Worm (Caenorhabditis elegans) whole organism, late embryonic: ENCODE results near the gene T24E12.6.

Experiments
- C08G9.2 ChIP-seq: sonication (generic microtip); optimal IDR thresholded peaks from 2 replicates; lab custom pipeline; 2016; ENCODE audit warnings: mild to moderate bottlenecking, missing genetic modification characterization, moderate library complexity, missing compliant biosample characterization
- C38D4.7 ChIP-seq: fragments of 200-800 bp; sonication (Bioruptor generic); optimal IDR thresholded peaks from 2 replicates; lab custom pipeline; 2018; ENCODE audit warnings: mild to moderate bottlenecking, missing genetic modification characterization, moderate library complexity, missing compliant biosample characterization
- F13H6.1 ChIP-seq: sonication (generic microtip); optimal IDR thresholded peaks from 2 replicates; lab custom pipeline; 2016; ENCODE audit warnings: missing genetic modification characterization, missing compliant biosample characterization
- K09A11.1 ChIP-seq: sonication (generic microtip); optimal IDR thresholded peaks from 2 replicates; lab custom pipeline; 2017; ENCODE audit warnings: antibody characterized with exemption, mild to moderate bottlenecking, missing genetic modification characterization, missing compliant biosample characterization; ENCODE audit not compliant: insufficient read depth
- Y22D7AL.16 ChIP-seq: sonication (generic microtip); optimal IDR thresholded peaks from 2 replicates; lab custom pipeline; 2016; ENCODE audit warnings: missing genetic modification characterization, missing compliant biosample characterization
- ceh-14 ChIP-seq: sonication (generic microtip); optimal IDR thresholded peaks from 2 replicates; lab custom pipeline; 2016; ENCODE audit warnings: missing genotype, missing genetic modification characterization, missing compliant biosample characterization
- ceh-18 ChIP-seq: sonication (generic microtip); optimal IDR thresholded peaks from 2 replicates; lab custom pipeline; 2016; ENCODE audit warnings: missing genetic modification characterization, missing compliant biosample characterization
- ceh-2 ChIP-seq: sonication (generic microtip); optimal IDR thresholded peaks from 2 replicates; lab custom pipeline; 2016; ENCODE audit warnings: missing genotype, missing genetic modification characterization, missing compliant biosample characterization
- ceh-22 ChIP-seq: sonication (generic microtip); optimal IDR thresholded peaks from 2 replicates; lab custom pipeline; 2017; ENCODE audit warnings: missing biosample characterization, missing genetic modification characterization
- ceh-30 ChIP-seq: fragments of 150-350 bp; optimal IDR thresholded peaks from 2 replicates; lab custom pipeline; 2014; ENCODE audit warnings: missing biosample characterization, missing genetic modification characterization
- ceh-31 ChIP-seq: sonication (generic microtip); optimal IDR thresholded peaks from 2 replicates; lab custom pipeline; 2016; ENCODE audit warnings: missing genetic modification characterization, missing compliant biosample characterization
- ceh-34 ChIP-seq: sonication (generic microtip); optimal IDR thresholded peaks from 2 replicates; lab custom pipeline; 2016; ENCODE audit warnings: mild to moderate bottlenecking, missing genetic modification characterization, missing compliant biosample characterization
- ceh-45 ChIP-seq: fragments of 200-800 bp; sonication (Bioruptor generic); IDR thresholded peaks from 2 replicates; pipeline ENCODE4 v1.3.6; 2022; ENCODE audit warnings: missing genetic modification reagents, missing genetic modification characterization, missing compliant biosample characterization
- ceh-6 ChIP-seq: fragments of 200-800 bp; sonication (Bioruptor generic); optimal IDR thresholded peaks from 2 replicates; lab custom pipeline; 2018; ENCODE audit warnings: mild to moderate bottlenecking, missing genetic modification characterization, missing compliant biosample characterization
- ceh-9 ChIP-seq: sonication (generic microtip); optimal IDR thresholded peaks from 2 replicates; lab custom pipeline; 2016; ENCODE audit warnings: mild to moderate bottlenecking, missing genetic modification characterization, inconsistent platforms, missing compliant biosample characterization
- ets-4 ChIP-seq: sonication (generic microtip); optimal IDR thresholded peaks from 2 replicates; lab custom pipeline; 2016; ENCODE audit warnings: missing genetic modification characterization, missing compliant biosample characterization
- eyg-1 ChIP-seq: sonication (generic microtip); optimal IDR thresholded peaks from 2 replicates; lab custom pipeline; 2016; ENCODE audit warnings: missing genotype, missing genetic modification characterization, missing compliant biosample characterization
- fkh-6 ChIP-seq: sonication (generic microtip); optimal IDR thresholded peaks from 2 replicates; lab custom pipeline; 2016; ENCODE audit warnings: missing genetic modification characterization, missing compliant biosample characterization
- hlh-13 ChIP-seq: fragments of 200-800 bp; sonication (Bioruptor generic); optimal IDR thresholded peaks from 2 replicates; lab custom pipeline; 2018; ENCODE audit warnings: mild to moderate bottlenecking, missing genetic modification characterization, missing compliant biosample characterization
- hlh-15 ChIP-seq: sonication (generic microtip); optimal IDR thresholded peaks from 2 replicates; lab custom pipeline; 2016; ENCODE audit warnings: missing genetic modification characterization, missing compliant biosample characterization
- hlh-6 ChIP-seq: sonication (generic microtip); optimal IDR thresholded peaks from 2 replicates; lab custom pipeline; 2016; ENCODE audit warnings: missing genotype, missing genetic modification characterization, missing compliant biosample characterization
- lin-11 ChIP-seq: fragments of 200-800 bp; sonication (Bioruptor generic); optimal IDR thresholded peaks from 2 replicates; lab custom pipeline; 2018; ENCODE audit warnings: mild to moderate bottlenecking, missing genetic modification characterization, missing compliant biosample characterization
- mec-3 ChIP-seq: sonication (generic microtip); optimal IDR thresholded peaks from 2 replicates; lab custom pipeline; 2016; ENCODE audit warnings: borderline replicate concordance, missing genetic modification characterization, missing compliant biosample characterization
- nhr-11 ChIP-seq: fragments of 150-350 bp; optimal IDR thresholded peaks from 2 replicates; lab custom pipeline; 2014; ENCODE audit warnings: missing biosample characterization, missing genetic modification characterization
- nhr-232 ChIP-seq: sonication (generic microtip); optimal IDR thresholded peaks from 2 replicates; lab custom pipeline; 2016; ENCODE audit warnings: missing genetic modification characterization, missing compliant biosample characterization
- npax-4 ChIP-seq: sonication (generic microtip); optimal IDR thresholded peaks from 2 replicates; lab custom pipeline; 2016; ENCODE audit warnings: missing genetic modification characterization, missing compliant biosample characterization
- pag-3 ChIP-seq: sonication (generic microtip); optimal IDR thresholded peaks from 2 replicates; lab custom pipeline; 2016; ENCODE audit warnings: missing compliant biosample characterization, missing genetic modification characterization, borderline replicate concordance
- pat-9 ChIP-seq: fragments of 200-800 bp; sonication (Bioruptor generic); optimal IDR thresholded peaks from 2 replicates; lab custom pipeline; 2018; ENCODE audit warnings: mild to moderate bottlenecking, missing genetic modification characterization, moderate library complexity, missing compliant biosample characterization
- pax-1 ChIP-seq: fragments of 150-350 bp; optimal IDR thresholded peaks from 2 replicates; lab custom pipeline; 2014; ENCODE audit warnings: missing biosample characterization, missing genetic modification characterization
- pha-4 ChIP-seq: fragments of 150-350 bp; optimal IDR thresholded peaks from 2 replicates; lab custom pipeline; 2018; ENCODE audit warnings: missing biosample characterization, missing genetic modification reagents, missing genetic modification characterization
- sdc-2 ChIP-seq: sonication (generic microtip); optimal IDR thresholded peaks from 2 replicates; lab custom pipeline; 2016; ENCODE audit warnings: missing genotype, missing genetic modification characterization, missing compliant biosample characterization
- sox-2 ChIP-seq: fragments of 200-800 bp; sonication (Bioruptor generic); IDR thresholded peaks from 2 replicates; pipeline ENCODE4 v1.3.6; 2022; ENCODE audit warnings: missing genetic modification reagents, missing genetic modification characterization, missing compliant biosample characterization
- sox-4 ChIP-seq: sonication (generic microtip); optimal IDR thresholded peaks from 2 replicates; lab custom pipeline; 2017; ENCODE audit warnings: mild to moderate bottlenecking, missing genetic modification characterization, inconsistent platforms, missing compliant biosample characterization
- tbx-2 ChIP-seq: sonication (generic microtip); optimal IDR thresholded peaks from 2 replicates; lab custom pipeline; 2016; ENCODE audit warnings: missing genetic modification characterization, missing compliant biosample characterization
- tbx-7 ChIP-seq: sonication (generic microtip); optimal IDR thresholded peaks from 2 replicates; lab custom pipeline; 2016; ENCODE audit warnings: missing genotype, missing genetic modification characterization, missing compliant biosample characterization
- unc-42 ChIP-seq: sonication (generic microtip); optimal IDR thresholded peaks from 2 replicates; lab custom pipeline; 2016; ENCODE audit warnings: missing genotype, missing genetic modification characterization, missing compliant biosample characterization

T24E12.6 gene

ce11 chrII:3731723-3732122, 29.8 kb downstream of the T24E12.6 start, which contains the start of the genes sdz-12 and bath-31:
Gene sdz-12 (minus strand): TSS chrII:3731823.
Gene bath-31 (plus strand): TSS chrII:3731973.
- no peak for TF ChIP-seq ceh-9
- TF ChIP-seq mec-3, result no peak
- no peak for TF ChIP-seq Y22D7AL.16 (tag; lab: Kevin White, UChicago)
- no peak for TF ChIP-seq tbx-2 (tag; lab: Kevin White, UChicago)
- TF ChIP-seq ceh-31 (tag; lab: Kevin White, UChicago), result no peak
- no peak for TF ChIP-seq ceh-22
- TF ChIP-seq tbx-7 (tag; lab: Kevin White, UChicago), result no peak
- no peak for TF ChIP-seq C38D4.7 (GFP tag; lab: Kevin White, UChicago)
- no peak for TF ChIP-seq ceh-2 (tag; lab: Kevin White, UChicago)
- no peak for TF ChIP-seq lin-11 (tag; lab: Kevin White, UChicago)
- TF ChIP-seq ets-4 (tag; lab: Kevin White, UChicago), result no peak
- no peak for TF ChIP-seq pag-3 (tag; lab: Kevin White, UChicago)
- TF ChIP-seq nhr-11 (tag; lab: Kevin White, UChicago), result no peak
- TF ChIP-seq sdc-2 (tag; lab: Kevin White, UChicago), result no peak
- no peak for TF ChIP-seq hlh-15 (tag; lab: Kevin White, UChicago)
- TF ChIP-seq ceh-6, result no peak
- TF ChIP-seq eyg-1, result no peak
- TF ChIP-seq unc-42 (tag; lab: Kevin White, UChicago), result no peak

ce11 chrII:3727996-3728395, 33.5 kb downstream of the T24E12.6 start, which contains the start of gene C46E10.8:
Gene C46E10.8 (minus strand): TSS chrII:3728096.
- no peak for TF ChIP-seq sox-4 (tag; lab: Kevin White, UChicago)
- TF ChIP-seq sox-2, result no peak
- no peak for TF ChIP-seq hlh-15 (tag; lab: Kevin White, UChicago)
- TF ChIP-seq K09A11.1 (tag; lab: Kevin White, UChicago), result no peak
- no peak for TF ChIP-seq pat-9 (tag; lab: Kevin White, UChicago)
- TF ChIP-seq, all 69 proteins: peak for 0

- peak; percentile 6 for TF ChIP-seq mec-3
- TF ChIP-seq fkh-6 (tag; lab: Kevin White, UChicago), result no peak
These were observed 37.3 kb downstream of the T24E12.6 start, which contains the start of gene C46E10.1 for ce11 chrII:3724175-3724715. Gene C46E10.1 (plus strand): TSS chrII:3724225.

ce11 chrII:3721016-3721415, 40.5 kb downstream of the T24E12.6 start, which contains the start of gene C46E10.3:
Gene C46E10.3 (plus strand): TSS chrII:3721316.
- no peak for TF ChIP-seq nhr-232
- TF ChIP-seq tbx-2 (tag; lab: Kevin White, UChicago), result no peak
- TF ChIP-seq fkh-6 (tag; lab: Kevin White, UChicago), result no peak
- TF ChIP-seq npax-4 (tag; lab: Kevin White, UChicago), result no peak
- no peak for TF ChIP-seq pat-9 (tag; lab: Kevin White, UChicago)
- no peak for TF ChIP-seq F13H6.1
- TF ChIP-seq C38D4.7 (GFP tag; lab: Kevin White, UChicago), result no peak
- no peak for TF ChIP-seq ceh-34 (tag; lab: Kevin White, UChicago)
- no peak for TF ChIP-seq mec-3
- no peak for TF ChIP-seq ceh-18 (tag; lab: Kevin White, UChicago)
- TF ChIP-seq ceh-30, result no peak
- no peak for TF ChIP-seq pha-4 (tag; lab: Kevin White, UChicago)
- TF ChIP-seq ceh-14 (tag; lab: Kevin White, UChicago), result no peak
- TF ChIP-seq pag-3 (tag; lab: Kevin White, UChicago), result no peak
- no peak for TF ChIP-seq ceh-2 (tag; lab: Kevin White, UChicago)
- TF ChIP-seq ceh-45 (GFP tag; lab: Robert Waterston, UW), result no peak
- no peak for TF ChIP-seq pax-1
- no peak for TF ChIP-seq hlh-13 (GFP tag; lab: Kevin White, UChicago)
- TF ChIP-seq C08G9.2 (tag; lab: Kevin White, UChicago), result no peak
- TF ChIP-seq hlh-6 (tag; lab: Kevin White, UChicago), result no peak
